Worm (Caenorhabditis elegans) whole organism, L3 larva: ENCODE measurements around the gene clec-227.
"Not testable (repeated sequence)": the region's sequence is repeated elsewhere in the genome, so short reads cannot be mapped to it uniquely, and the experiment has no call there.

Experiments used
- fkh-10 ChIP-seq: sonication (generic microtip); optimal IDR thresholded peaks from 2 replicates; lab custom pipeline; 2017; ENCODE audit warnings: missing biosample characterization, missing genetic modification reagents, missing genetic modification characterization
- fos-1 ChIP-seq: fragments of 150-350 bp; optimal IDR thresholded peaks from 2 replicates; lab custom pipeline; 2014; ENCODE audit warnings: missing biosample characterization, missing genetic modification characterization
- hmg-11 ChIP-seq: sonication (generic microtip); optimal IDR thresholded peaks from 2 replicates; lab custom pipeline; 2016; ENCODE audit warnings: missing genetic modification characterization, missing compliant biosample characterization
- nhr-28 ChIP-seq: fragments of 150-350 bp; optimal IDR thresholded peaks from 2 replicates; lab custom pipeline; 2014; ENCODE audit warnings: missing biosample characterization, missing genetic modification characterization
- skn-1 ChIP-seq: fragments of 150-350 bp; optimal IDR thresholded peaks from 2 replicates; lab custom pipeline; 2014; ENCODE audit warnings: missing biosample characterization, missing genetic modification characterization

ce11 chrV:14463087-14463486 lies 9.2 kb upstream of the clec-227 start, which contains the start of gene F08H9.3:
- not testable (repeated sequence) for TF ChIP-seq fkh-10 (GFP tag; lab: Kevin White, UChicago); skn-1 (tag; lab: Kevin White, UChicago); hmg-11 (tag; lab: Kevin White, UChicago); nhr-28 (tag; lab: Kevin White, UChicago); fos-1 (tag; lab: Kevin White, UChicago)
